Fruit fly (Drosophila melanogaster) whole organism, embryonic: ENCODE measurements around the gene COX7AL.

ENCODE experiments used
- B-H2 ChIP-seq: fragments of 200-800 bp; sonication (Bioruptor generic); optimal IDR thresholded peaks from 2 replicates; lab custom pipeline; 2018; ENCODE audit warnings: missing biosample characterization, mild to moderate bottlenecking, missing genetic modification characterization
- CG10654 ChIP-seq: fragments of 200-800 bp; sonication (Bioruptor generic); optimal IDR thresholded peaks from 2 replicates; lab custom pipeline; 2016; ENCODE audit warnings: missing biosample characterization, missing genetic modification characterization
- CG12155 ChIP-seq: fragments of 200-800 bp; sonication (Bioruptor generic); optimal IDR thresholded peaks from 3 replicates; lab custom pipeline; 2016; ENCODE audit warnings: missing biosample characterization, missing genetic modification characterization
- CG13287 ChIP-seq: fragments of 200-800 bp; sonication (Bioruptor generic); IDR thresholded peaks from 2 replicates; pipeline ENCODE4 v1.3.6; 2022; ENCODE audit warnings: missing biosample characterization, missing genetic modification characterization; ENCODE audit not compliant: partially characterized antibody
- CG17328 ChIP-seq: fragments of 200-800 bp; sonication (Bioruptor generic); IDR thresholded peaks from 2 replicates; pipeline ENCODE4 v1.3.6; 2022; ENCODE audit warnings: missing biosample characterization, missing genetic modification characterization
- CG17359 ChIP-seq: fragments of 200-800 bp; sonication (Bioruptor generic); optimal IDR thresholded peaks from 3 replicates; lab custom pipeline; 2018; ENCODE audit warnings: missing biosample characterization, mild to moderate bottlenecking, missing genetic modification characterization, moderate library complexity
- CG17385 ChIP-seq: fragments of 200-800 bp; sonication (Bioruptor generic); optimal IDR thresholded peaks from 3 replicates; lab custom pipeline; 2018; ENCODE audit warnings: missing biosample characterization, mild to moderate bottlenecking, missing genetic modification characterization
- CG31224 ChIP-seq: fragments of 200-800 bp; sonication (Bioruptor generic); IDR thresholded peaks from 2 replicates; pipeline ENCODE4 v1.3.6; 2022; ENCODE audit warnings: missing biosample characterization, missing genetic modification characterization
- CG31365 ChIP-seq: fragments of 200-800 bp; sonication (Bioruptor generic); optimal IDR thresholded peaks from 2 replicates; lab custom pipeline; 2018; ENCODE audit warnings: missing biosample characterization, mild to moderate bottlenecking, missing genetic modification characterization
- CG3163 ChIP-seq: fragments of 200-800 bp; sonication (Bioruptor generic); optimal IDR thresholded peaks from 3 replicates; lab custom pipeline; 2016; ENCODE audit warnings: missing biosample characterization, missing genetic modification characterization
- CG4707 ChIP-seq: fragments of 200-800 bp; sonication (Bioruptor generic); optimal IDR thresholded peaks from 2 replicates; lab custom pipeline; 2018; ENCODE audit warnings: missing biosample characterization, mild to moderate bottlenecking, missing genetic modification characterization, moderate library complexity
- CG5953 ChIP-seq: fragments of 200-800 bp; sonication (Bioruptor generic); IDR thresholded peaks from 2 replicates; pipeline ENCODE4 v1.3.6; 2022; ENCODE audit warnings: missing biosample characterization, missing genetic modification characterization
- CG6272 ChIP-seq: fragments of 200-800 bp; sonication (Bioruptor generic); IDR thresholded peaks from 2 replicates; pipeline ENCODE4 v1.3.6; 2022; ENCODE audit warnings: missing biosample characterization, missing genetic modification characterization
- CG6854 ChIP-seq: fragments of 200-800 bp; sonication (Bioruptor generic); optimal IDR thresholded peaks from 3 replicates; lab custom pipeline; 2017; ENCODE audit warnings: missing biosample characterization, mild to moderate bottlenecking, missing genetic modification characterization
- CG8944 ChIP-seq: fragments of 200-800 bp; sonication (Bioruptor generic); optimal IDR thresholded peaks from 3 replicates; lab custom pipeline; 2016; ENCODE audit warnings: missing biosample characterization, missing genetic modification characterization
- D19A ChIP-seq: fragments of 200-800 bp; optimal IDR thresholded peaks from 3 replicates; lab custom pipeline; 2019; ENCODE audit warnings: missing biosample characterization, mild to moderate bottlenecking, missing genetic modification characterization, moderate library complexity
- Doc2 ChIP-seq: fragments of 200-800 bp; sonication (Bioruptor generic); IDR thresholded peaks from 2 replicates; pipeline ENCODE4 v1.3.6; 2022; ENCODE audit warnings: missing biosample characterization, missing genetic modification characterization
- Elba2 ChIP-seq: fragments of 200-800 bp; sonication (Bioruptor generic); optimal IDR thresholded peaks from 3 replicates; lab custom pipeline; 2016; ENCODE audit warnings: missing biosample characterization, missing genetic modification characterization
- Ets97D ChIP-seq: fragments of 200-800 bp; sonication (Bioruptor generic); optimal IDR thresholded peaks from 3 replicates; lab custom pipeline; 2016; ENCODE audit warnings: missing biosample characterization, missing genetic modification characterization
- HHEX ChIP-seq: fragments of 200-800 bp; sonication (Bioruptor generic); optimal IDR thresholded peaks from 3 replicates; lab custom pipeline; 2017; ENCODE audit warnings: missing biosample characterization, mild to moderate bottlenecking, missing genetic modification characterization, missing genetic modification reagents
- Mad ChIP-seq: fragments of 200-800 bp; sonication (Bioruptor generic); optimal IDR thresholded peaks from 2 replicates; lab custom pipeline; 2016; ENCODE audit warnings: missing biosample characterization, missing genetic modification characterization
- Mrtf ChIP-seq: fragments of 200-800 bp; sonication (Bioruptor generic); IDR thresholded peaks from 3 replicates; pipeline ENCODE4 v1.3.6; 2022; ENCODE audit warnings: missing biosample characterization, missing genetic modification characterization
- Nf-YA ChIP-seq: fragments of 200-800 bp; sonication (Bioruptor generic); IDR thresholded peaks from 2 replicates; pipeline ENCODE4 v1.3.6; 2022; ENCODE audit warnings: missing biosample characterization, missing genetic modification characterization
- Nf-YB ChIP-seq: fragments of 200-800 bp; sonication (Bioruptor generic); optimal IDR thresholded peaks from 3 replicates; lab custom pipeline; 2019; ENCODE audit warnings: missing biosample characterization, mild to moderate bottlenecking, missing genetic modification characterization, moderate library complexity
- Oli ChIP-seq: fragments of 200-800 bp; sonication (Bioruptor generic); optimal IDR thresholded peaks from 2 replicates; lab custom pipeline; 2018; ENCODE audit warnings: missing biosample characterization, mild to moderate bottlenecking, missing genetic modification characterization, moderate library complexity
- Pdp1 ChIP-seq, 2 experiments: fragments of 200-800 bp; sonication (Bioruptor generic); optimal IDR thresholded peaks; 3 replicates each; lab custom pipeline; 2016; ENCODE audit warnings: missing biosample characterization in 2 of 2, missing genetic modification characterization in 2 of 2, mild to moderate bottlenecking in 1 of 2, moderate library complexity in 1 of 2
- Ravus ChIP-seq: fragments of 200-800 bp; sonication (Bioruptor generic); IDR thresholded peaks from 2 replicates; pipeline ENCODE4 v1.3.6; 2022; ENCODE audit warnings: missing biosample characterization, missing genetic modification characterization
- Rfx ChIP-seq: fragments of 200-800 bp; sonication (Bioruptor generic); IDR thresholded peaks from 2 replicates; pipeline ENCODE4 v1.3.6; 2022; ENCODE audit warnings: missing biosample characterization, missing genetic modification characterization
- Sin3A ChIP-seq: fragments of >200 bp; optimal IDR thresholded peaks from 2 replicates; lab custom pipeline; 2018
- ac ChIP-seq: fragments of 200-800 bp; sonication (Bioruptor generic); optimal IDR thresholded peaks from 3 replicates; lab custom pipeline; 2017; ENCODE audit warnings: missing biosample characterization, mild to moderate bottlenecking, missing genetic modification characterization
- ash1 ChIP-seq: fragments of 200-800 bp; sonication (Bioruptor generic); optimal IDR thresholded peaks from 2 replicates; lab custom pipeline; 2018; ENCODE audit warnings: missing biosample characterization, mild to moderate bottlenecking, missing genetic modification characterization
- az2 ChIP-seq: fragments of 200-800 bp; sonication (Bioruptor generic); optimal IDR thresholded peaks from 3 replicates; lab custom pipeline; 2016; ENCODE audit warnings: missing biosample characterization, missing genetic modification characterization
- bsh ChIP-seq, 2 experiments: fragments of 200-800 bp; sonication (Bioruptor generic); optimal IDR thresholded peaks; 2 replicates each; lab custom pipeline; 2017 to 2018; ENCODE audit warnings: mild to moderate bottlenecking in 2 of 2, missing biosample characterization in 2 of 2, missing genetic modification characterization in 2 of 2, moderate library complexity in 1 of 2
- chif ChIP-seq, 2 experiments: fragments of 200-800 bp; sonication (Bioruptor generic); optimal IDR thresholded peaks; 3 replicates each; lab custom pipeline; 2016; ENCODE audit warnings: missing biosample characterization in 2 of 2, missing genetic modification characterization in 2 of 2
- chm ChIP-seq: fragments of 200-800 bp; sonication (Bioruptor generic); IDR thresholded peaks from 2 replicates; pipeline ENCODE4 v1.3.6; 2022; ENCODE audit warnings: missing biosample characterization, missing genetic modification characterization
- chn ChIP-seq: fragments of 200-800 bp; sonication (Bioruptor generic); optimal IDR thresholded peaks from 2 replicates; lab custom pipeline; 2016; ENCODE audit warnings: missing biosample characterization, missing genetic modification characterization
- ci ChIP-seq: fragments of 200-800 bp; sonication (Bioruptor generic); IDR thresholded peaks from 3 replicates; pipeline ENCODE4 v1.3.6; 2022; ENCODE audit warnings: missing biosample characterization, missing genetic modification characterization
- crol ChIP-seq: fragments of 200-800 bp; sonication (Bioruptor generic); IDR thresholded peaks from 2 replicates; pipeline ENCODE4 v1.3.6; 2022; ENCODE audit warnings: missing biosample characterization, missing genetic modification characterization
- dan ChIP-seq: fragments of 200-800 bp; sonication (Bioruptor generic); IDR thresholded peaks from 2 replicates; pipeline ENCODE4 v1.3.6; 2022; ENCODE audit warnings: missing biosample characterization, missing genetic modification characterization
- disco-r ChIP-seq: fragments of 200-800 bp; sonication (Bioruptor generic); optimal IDR thresholded peaks from 2 replicates; lab custom pipeline; 2016; ENCODE audit warnings: missing biosample characterization, missing genetic modification characterization
- fd64A ChIP-seq: fragments of 200-800 bp; sonication (Bioruptor generic); optimal IDR thresholded peaks from 3 replicates; lab custom pipeline; 2018; ENCODE audit warnings: missing biosample characterization, mild to moderate bottlenecking, missing genetic modification characterization
- jing ChIP-seq: fragments of 200-800 bp; sonication (Bioruptor generic); optimal IDR thresholded peaks from 2 replicates; lab custom pipeline; 2018; ENCODE audit warnings: missing biosample characterization, mild to moderate bottlenecking, missing genetic modification characterization
- nerfin-2 ChIP-seq: fragments of 200-800 bp; sonication (Bioruptor generic); IDR thresholded peaks from 2 replicates; pipeline ENCODE4 v1.3.6; 2022; ENCODE audit warnings: missing biosample characterization, missing genetic modification characterization; ENCODE audit not compliant: partially characterized antibody
- nom ChIP-seq: fragments of 200-800 bp; sonication (Bioruptor generic); optimal IDR thresholded peaks from 2 replicates; lab custom pipeline; 2017; ENCODE audit warnings: missing biosample characterization, missing genetic modification characterization, mild to moderate bottlenecking, moderate library complexity, missing genetic modification reagents
- sens ChIP-seq: fragments of 200-800 bp; sonication (Bioruptor generic); peaks from one replicate; lab custom pipeline; 2016; ENCODE audit warnings: missing biosample characterization, missing genetic modification characterization
- so ChIP-seq: fragments of 200-800 bp; sonication (Bioruptor generic); IDR thresholded peaks from 3 replicates; pipeline ENCODE4 v1.3.6; 2022; ENCODE audit warnings: missing biosample characterization, missing genetic modification characterization
- sqz ChIP-seq: fragments of 200-800 bp; sonication (Bioruptor generic); optimal IDR thresholded peaks from 3 replicates; lab custom pipeline; 2018; ENCODE audit warnings: missing biosample characterization, mild to moderate bottlenecking, missing genetic modification characterization
- wor ChIP-seq: fragments of 200-800 bp; sonication (Bioruptor generic); IDR thresholded peaks from 2 replicates; pipeline ENCODE4 v1.3.6; 2022; ENCODE audit warnings: missing biosample characterization, missing genetic modification characterization
- zfh1 ChIP-seq: fragments of 200-800 bp; sonication (Bioruptor generic); IDR thresholded peaks from 3 replicates; pipeline ENCODE4 v1.3.6; 2022; ENCODE audit warnings: missing biosample characterization, missing genetic modification characterization
- zfh2 ChIP-seq: fragments of 200-800 bp; sonication (Bioruptor generic); optimal IDR thresholded peaks from 2 replicates; lab custom pipeline; 2016; ENCODE audit warnings: missing biosample characterization, missing genetic modification characterization

The COX7AL gene

dm6 chr3R:8333768-8334470 lies 9.6 kb upstream of the COX7AL start, which contains the start of gene Poxm (continued):
- TF ChIP-seq crol (GFP tag; lab: Robert Waterston, UW) (0 out of 2 replicates have a peak, but pooled peaks have one; percentile 26), CG12155 (GFP tag; lab: Kevin White, UChicago) (peak; percentile 78), nerfin-2 (GFP tag; lab: Robert Waterston, UW) (no peak), Oli (tag; lab: Kevin White, UChicago) (peak; percentile 95), ash1 (GFP tag; lab: Kevin White, UChicago) (no peak), CG4707 (GFP tag; lab: Kevin White, UChicago) (peak; percentile 40), CG31224 (GFP tag; lab: Robert Waterston, UW) (peak; percentile 79), ci (0 out of 3 replicates have a peak, but pooled peaks have one; percentile 28), Doc2 (GFP tag; lab: Robert Waterston, UW) (peak; percentile 67; the same call in 1 of the 2 replicates), B-H2 (GFP tag; lab: Kevin White, UChicago) (peak; percentile 39), HHEX (GFP tag; lab: Kevin White, UChicago) (peak; percentile 89), chn (GFP tag; lab: Kevin White, UChicago) (peak; percentile 77), sens (peak; percentile 96), Nf-YB (GFP tag; lab: Kevin White, UChicago) (peak; percentile 94), CG17359 (peak; percentile 88), CG13287 (GFP tag; lab: Robert Waterston, UW) (no peak), CG5953 (GFP tag; lab: Robert Waterston, UW) (0 out of 2 replicates have a peak, but pooled peaks have one; percentile 42), CG17385 (GFP tag; lab: Kevin White, UChicago) (peak; percentile 82), CG3163 (no peak), Sin3A (lab: Kevin White, UChicago) (no peak), az2 (GFP tag; lab: Kevin White, UChicago) (peak; percentile 92), Rfx (GFP tag; lab: Robert Waterston, UW) (peak; percentile 86), nom (GFP tag; lab: Kevin White, UChicago) (peak; percentile 88), Pdp1 (GFP tag; optimal IDR thresholded peaks at IDR 0.05; lab: Kevin White, UChicago) (peak; percentile 76 to 77), CG6854 (peak; percentile 70), CG6272 (GFP tag; lab: Robert Waterston, UW) (peak; percentile 83), Ravus (peak; percentile 59), CG17328 (GFP tag; lab: Robert Waterston, UW) (peak; percentile 74), ac (GFP tag; lab: Kevin White, UChicago) (peak; percentile 75), chif (GFP tag; optimal IDR thresholded peaks at IDR 0.05; lab: Kevin White, UChicago) (peak; percentile 37 to 75), Elba2 (no peak), chm (GFP tag; lab: Robert Waterston, UW) (no peak), CG31365 (tag; lab: Kevin White, UChicago) (no peak), CG8944 (GFP tag; lab: Kevin White, UChicago) (peak; percentile 40), Mrtf (GFP tag; lab: Robert Waterston, UW) (peak; percentile 85; the same call in 2 of the 3 replicates), so (GFP tag; lab: Robert Waterston, UW) (peak; percentile 64; the same call in 1 of the 3 replicates), zfh2 (GFP tag; lab: Kevin White, UChicago) (peak; percentile 43), bsh (GFP tag; optimal IDR thresholded peaks at IDR 0.05; lab: Kevin White, UChicago) (peak; percentile 91 to 93), Ets97D (GFP tag; lab: Kevin White, UChicago) (peak; percentile 33), sqz (GFP tag; lab: Kevin White, UChicago) (peak; percentile 90), zfh1 (GFP tag; lab: Robert Waterston, UW) (peak; percentile 67; the same call in 2 of the 3 replicates), D19A (tag; lab: Kevin White, UChicago) (peak; percentile 89), jing (GFP tag; lab: Kevin White, UChicago) (peak; percentile 58), Mad (GFP tag; lab: Kevin White, UChicago) (peak; percentile 80), wor (peak; percentile 82; the same call in 1 of the 2 replicates), CG10654 (peak; percentile 87), disco-r (GFP tag; lab: Kevin White, UChicago) (peak; percentile 3), dan (peak; percentile 81), fd64A (GFP tag; lab: Kevin White, UChicago) (no peak), Nf-YA (GFP tag; lab: Robert Waterston, UW) (peak; percentile 21; the same call in 1 of the 2 replicates)
